Fruit fly (Drosophila melanogaster): ENCODE results near the gene wnd.

DNA sequence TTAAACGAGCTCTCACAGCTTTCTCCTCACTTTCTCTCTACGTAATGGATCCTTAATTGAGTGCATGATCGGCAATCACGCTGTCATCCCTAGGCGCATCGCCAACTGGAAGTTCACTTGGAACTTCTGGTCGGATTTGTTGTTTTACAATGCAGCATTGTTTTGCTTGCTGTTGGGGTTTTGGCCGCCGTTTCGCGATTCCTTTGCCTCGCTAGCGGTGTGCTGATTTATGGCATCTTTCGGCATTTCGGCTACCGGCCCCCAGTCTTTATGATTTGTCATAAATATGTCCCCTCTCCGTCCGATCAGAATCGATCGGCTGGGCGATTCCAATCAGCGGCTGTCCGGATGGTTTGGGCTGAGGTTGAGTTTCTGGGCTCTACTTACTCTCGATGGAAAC lies 27.3 kb upstream of the wnd start:
- no peak for TF ChIP-seq Dll (optimal IDR thresholded peaks at IDR 0.05)
- TF ChIP-seq usp (GFP tag; optimal IDR thresholded peaks at IDR 0.05), result no peak
- no peak for TF ChIP-seq pan (optimal IDR thresholded peaks at IDR 0.05)
